Fruit fly (Drosophila melanogaster) Kc167 (cell line): ENCODE results near the gene Lim3.

ENCODE experiments used
- Myc ChIP-seq: fragments of >200 bp; optimal IDR thresholded peaks from 2 replicates; lab custom pipeline; 2017; ENCODE audit warnings: missing external identifiers
- Sin3A ChIP-seq: fragments of >200 bp; optimal IDR thresholded peaks from 2 replicates; lab custom pipeline; 2018; ENCODE audit warnings: missing external identifiers
- h ChIP-seq: fragments of >200 bp; optimal IDR thresholded peaks from 3 replicates; lab custom pipeline; 2018; ENCODE audit warnings: missing external identifiers
- insv ChIP-seq: fragments of >200 bp; optimal IDR thresholded peaks from 3 replicates; lab custom pipeline; 2018; ENCODE audit warnings: missing external identifiers
- psq ChIP-seq: fragments of >200 bp; optimal IDR thresholded peaks from 2 replicates; lab custom pipeline; 2017; ENCODE audit warnings: missing external identifiers

DNA sequence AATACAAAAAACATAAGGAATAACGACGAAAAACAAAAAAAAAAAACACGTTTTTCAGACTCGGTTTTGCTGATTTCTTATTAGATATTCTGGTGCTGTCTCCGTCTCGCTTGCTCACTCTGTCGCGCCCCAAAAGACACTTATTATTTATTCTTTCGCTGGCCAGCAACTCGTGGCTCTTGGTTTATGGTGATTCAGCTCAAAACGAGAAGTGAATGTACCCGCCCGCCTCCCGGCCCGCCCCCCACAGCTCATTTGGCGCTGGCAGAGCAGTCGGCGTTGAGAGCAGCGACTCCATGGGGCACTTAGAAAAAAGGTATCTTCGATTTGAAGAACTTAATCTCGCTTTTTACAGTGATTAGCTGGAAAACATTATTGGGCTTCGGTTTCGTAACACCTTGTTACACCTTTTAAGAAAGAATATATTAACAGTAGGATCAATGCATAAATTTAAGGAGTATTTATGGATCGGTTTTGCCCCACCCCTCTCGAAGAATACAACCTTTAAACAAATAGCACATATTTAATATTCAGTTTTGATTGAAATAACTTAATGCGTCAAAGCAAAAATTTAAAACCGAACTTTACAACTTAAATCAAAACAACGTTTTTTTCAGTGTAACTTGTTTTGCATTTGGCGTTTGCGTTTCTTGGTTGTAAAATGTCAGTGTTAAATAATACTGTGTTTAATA, 33.4 kb upstream of the Lim3 start:
- no peak for TF ChIP-seq h
- no peak for TF ChIP-seq Sin3A (lab: Kevin White, UChicago)
- no peak for TF ChIP-seq insv (lab: Kevin White, UChicago)
- TF ChIP-seq psq, result no peak
- TF ChIP-seq Myc (lab: Kevin White, UChicago), result no peak
